Worm (Caenorhabditis elegans): ENCODE data around the gene gldi-7.

- TF ChIP-seq ama-1 (optimal IDR thresholded peaks at IDR 0.05) (no peak), hmbx-1 (tag; optimal IDR thresholded peaks at IDR 0.05) (no peak), F13C5.2 (tag; optimal IDR thresholded peaks at IDR 0.05) (no peak), hmg-4 (GFP tag; optimal IDR thresholded peaks at IDR 0.05) (no peak), ets-7 (tag; optimal IDR thresholded peaks at IDR 0.05) (no peak), flt-1 (GFP tag; IDR thresholded peaks at IDR 0.05) (no peak), B0310.2 (tag; optimal IDR thresholded peaks at IDR 0.05) (no peak), aly-1 (tag; optimal IDR thresholded peaks at IDR 0.05) (no peak), hnd-1 (tag; optimal IDR thresholded peaks at IDR 0.05) (no peak), tbx-37 (GFP tag; conservative IDR thresholded peaks at IDR 0.05) (no peak)
Measured at ce11 chrII:8481731-8482253, 49.2 kb downstream of the gldi-7 start, which contains the start of gene M05D6.5.

All from whole organism, early embryonic.